Worm (Caenorhabditis elegans): ENCODE measurements around the gene oac-53.

DNA sequence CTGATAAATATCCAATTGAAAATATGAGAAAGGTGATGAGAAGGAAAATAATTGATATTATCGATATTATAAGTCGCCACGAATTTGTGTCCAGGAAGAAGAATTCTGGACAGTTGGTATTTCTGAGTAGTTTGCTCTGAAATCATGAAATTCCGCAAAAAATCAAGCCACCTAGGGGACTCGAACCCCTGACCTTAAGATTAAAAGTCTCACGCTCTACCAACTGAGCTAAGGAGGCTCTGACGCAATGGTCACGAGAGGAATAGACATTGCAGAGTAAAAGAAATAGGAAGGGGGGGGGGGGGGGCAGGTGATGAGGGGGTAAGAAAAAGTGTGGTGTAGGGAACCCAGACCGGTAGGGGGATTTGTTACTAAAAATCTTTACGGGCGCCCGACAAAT is 5.9 kb downstream of the oac-53 start:
- TF ChIP-seq pqm-1 (tag; optimal IDR thresholded peaks at IDR 0.05): no peak
- TF ChIP-seq lin-39 (tag; optimal IDR thresholded peaks at IDR 0.05): no peak
- no peak for TF ChIP-seq nhr-11 (tag; optimal IDR thresholded peaks at IDR 0.05)
- TF ChIP-seq pha-4 (tag; optimal IDR thresholded peaks at IDR 0.05): no peak
- TF ChIP-seq nhr-77 (tag; optimal IDR thresholded peaks at IDR 0.05): no peak
- no peak for TF ChIP-seq ztf-4 (tag; optimal IDR thresholded peaks at IDR 0.05)
- TF ChIP-seq ceh-9 (tag; optimal IDR thresholded peaks at IDR 0.05): no peak
- peak; percentile 18 for TF ChIP-seq elt-2 (tag; optimal IDR thresholded peaks at IDR 0.05)
- no peak for TF ChIP-seq aly-2 (tag; optimal IDR thresholded peaks at IDR 0.05)
- TF ChIP-seq nhr-23 (tag; optimal IDR thresholded peaks at IDR 0.05): no peak
- TF ChIP-seq jun-1 (tag; optimal IDR thresholded peaks at IDR 0.05): no peak
- TF ChIP-seq fkh-10 (GFP tag; optimal IDR thresholded peaks at IDR 0.05): no peak
- TF ChIP-seq egl-5 (tag; optimal IDR thresholded peaks at IDR 0.05): no peak
- no peak for TF ChIP-seq nhr-28 (tag; optimal IDR thresholded peaks at IDR 0.05)
